Worm (Caenorhabditis elegans): ENCODE data around the gene gck-3.

The gck-3 gene

DNA sequence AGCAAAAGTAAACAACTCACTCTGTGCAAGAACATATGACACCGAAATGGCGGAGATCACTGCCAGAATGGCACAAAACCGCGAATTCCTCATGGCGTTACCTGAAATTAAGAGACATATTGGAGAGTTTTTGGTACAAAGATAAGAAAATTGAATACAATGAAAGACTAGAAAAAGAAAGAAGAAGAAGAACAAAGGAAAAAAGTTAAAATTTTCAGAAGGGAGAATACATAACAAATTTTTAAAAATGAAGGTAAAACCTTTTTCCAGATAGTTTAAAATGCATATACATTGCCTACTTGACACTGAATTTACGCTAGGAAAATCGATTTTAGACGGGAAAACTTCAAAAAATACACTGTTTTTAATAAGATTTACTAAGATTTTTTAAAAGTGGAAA lies 34.6 kb upstream of the gck-3 start, which contains the start of gene lon-8:
TSS of gene lon-8 (minus strand) at position 101 of the 400 bp plus-strand sequence.
- TF ChIP-seq egl-27 (tag; optimal IDR thresholded peaks at IDR 0.05) (no peak), ztf-11 (tag; optimal IDR thresholded peaks at IDR 0.05) (no peak), sea-2 (GFP tag; optimal IDR thresholded peaks at IDR 0.05) (no peak), nhr-67 (tag; optimal IDR thresholded peaks at IDR 0.05) (no peak), jun-1 (tag; optimal IDR thresholded peaks at IDR 0.05) (no peak), nhr-11 (tag; optimal IDR thresholded peaks at IDR 0.05) (no peak), hmg-11 (tag; optimal IDR thresholded peaks at IDR 0.05) (no peak), elt-2 (tag; optimal IDR thresholded peaks at IDR 0.05) (no peak)

DNA sequence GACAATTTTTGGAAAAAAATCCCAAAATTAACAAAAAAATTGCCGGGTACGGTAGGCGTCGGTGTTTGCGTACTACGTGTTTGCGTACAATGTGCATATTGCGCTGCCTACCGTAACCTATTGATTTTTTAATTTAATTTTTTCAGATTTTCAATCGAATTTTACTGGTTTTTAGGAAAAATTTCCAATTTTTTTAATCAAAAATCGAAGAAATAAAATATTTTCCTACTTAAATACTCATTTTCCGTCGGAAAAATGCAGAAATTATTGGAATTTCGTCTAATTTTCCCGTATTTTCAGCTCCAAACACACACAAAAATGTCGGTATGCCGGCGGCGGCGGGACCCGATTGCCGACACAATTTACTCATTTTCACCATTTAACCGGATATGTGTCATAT lies 19.3 kb upstream of the gck-3 start, which contains the start of gene Y59A8B.21:
TSS of gene Y59A8B.21 (plus strand) at position 301 of the 400 bp plus-strand sequence.
- TF ChIP-seq elt-3 (tag; optimal IDR thresholded peaks at IDR 0.05), result no peak
- no peak for TF ChIP-seq egl-27 (tag; optimal IDR thresholded peaks at IDR 0.05)
- no peak for TF ChIP-seq sea-2 (GFP tag; optimal IDR thresholded peaks at IDR 0.05)
- TF ChIP-seq nhr-43 (tag; optimal IDR thresholded peaks at IDR 0.05; ENCODE audit: poor library complexity, severe bottlenecking), result no peak
- TF ChIP-seq eor-1 (tag; optimal IDR thresholded peaks at IDR 0.05), result no peak
- no peak for TF ChIP-seq mdl-1 (tag; optimal IDR thresholded peaks at IDR 0.05)
- TF ChIP-seq mml-1 (tag; optimal IDR thresholded peaks at IDR 0.05), result no peak
- TF ChIP-seq fkh-10 (GFP tag; optimal IDR thresholded peaks at IDR 0.05), result no peak
- no peak for TF ChIP-seq ztf-11 (tag; optimal IDR thresholded peaks at IDR 0.05)
- TF ChIP-seq aly-2 (tag; optimal IDR thresholded peaks at IDR 0.05), result no peak
- TF ChIP-seq nhr-12 (tag; optimal IDR thresholded peaks at IDR 0.05), result no peak
- TF ChIP-seq ceh-82 (tag; optimal IDR thresholded peaks at IDR 0.05), result no peak
- no peak for TF ChIP-seq skn-1 (tag; optimal IDR thresholded peaks at IDR 0.05)

DNA sequence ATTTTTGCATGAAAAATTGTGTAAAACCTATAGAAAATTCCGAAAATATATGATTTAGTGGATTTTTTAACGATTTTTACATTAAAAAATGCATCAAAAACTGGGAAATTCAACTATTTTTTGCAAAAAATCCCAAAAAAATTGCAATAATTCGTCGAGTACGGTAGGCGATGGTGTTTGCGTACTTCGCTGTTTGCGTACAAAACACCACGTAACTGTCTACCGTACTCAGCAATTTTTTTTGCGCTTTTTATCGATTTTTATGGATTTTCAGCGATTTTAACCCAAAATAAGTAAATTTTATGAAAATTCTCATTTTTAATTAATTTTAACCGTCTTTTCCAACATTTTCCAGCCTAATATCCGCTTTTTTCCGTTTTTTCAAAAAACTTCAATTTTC lies 16.3 kb upstream of the gck-3 start:
- TF ChIP-seq nhr-12 (tag; optimal IDR thresholded peaks at IDR 0.05) (no peak), nhr-28 (tag; optimal IDR thresholded peaks at IDR 0.05) (no peak), mdl-1 (tag; optimal IDR thresholded peaks at IDR 0.05) (no peak), eor-1 (tag; optimal IDR thresholded peaks at IDR 0.05) (no peak)

ce11 chrV:17981732-17982131 lies 15.1 kb upstream of the gck-3 start:
- TF ChIP-seq hmg-11 (tag; optimal IDR thresholded peaks at IDR 0.05) (peak; percentile 79), nfya-1 (tag; optimal IDR thresholded peaks at IDR 0.05; ENCODE audit: insufficient read depth) (peak; percentile 57), skn-1 (tag; optimal IDR thresholded peaks at IDR 0.05) (peak; percentile 9), jun-1 (tag; optimal IDR thresholded peaks at IDR 0.05) (peak; percentile 30), egl-5 (tag; optimal IDR thresholded peaks at IDR 0.05) (peak; percentile 3), lin-39 (tag; optimal IDR thresholded peaks at IDR 0.05) (peak; percentile 27), nhr-76 (tag; optimal IDR thresholded peaks at IDR 0.05) (no peak), pqm-1 (tag; optimal IDR thresholded peaks at IDR 0.05) (no peak), mdl-1 (tag; optimal IDR thresholded peaks at IDR 0.05) (no peak), nhr-25 (tag; optimal IDR thresholded peaks at IDR 0.05) (peak; percentile 1), elt-2 (tag; optimal IDR thresholded peaks at IDR 0.05) (peak; percentile 18), lin-15B (tag; optimal IDR thresholded peaks at IDR 0.05) (peak; percentile 56), sea-2 (GFP tag; optimal IDR thresholded peaks at IDR 0.05) (no peak), pha-4 (tag; optimal IDR thresholded peaks at IDR 0.05) (peak; percentile 25), unc-39 (tag; optimal IDR thresholded peaks at IDR 0.05) (no peak), elt-3 (tag; optimal IDR thresholded peaks at IDR 0.05) (no peak), ceh-28 (tag; optimal IDR thresholded peaks at IDR 0.05) (peak; percentile 59)

ce11 chrV:17979789-17980188 lies 13.1 kb upstream of the gck-3 start, which contains the start of gene snx-6:
Gene snx-6, minus strand, starts transcription at chrV:17980082.
- TF ChIP-seq fkh-10 (GFP tag; optimal IDR thresholded peaks at IDR 0.05) (no peak), jun-1 (tag; optimal IDR thresholded peaks at IDR 0.05) (no peak), nhr-12 (tag; optimal IDR thresholded peaks at IDR 0.05) (no peak), nhr-25 (tag; optimal IDR thresholded peaks at IDR 0.05) (no peak)

DNA sequence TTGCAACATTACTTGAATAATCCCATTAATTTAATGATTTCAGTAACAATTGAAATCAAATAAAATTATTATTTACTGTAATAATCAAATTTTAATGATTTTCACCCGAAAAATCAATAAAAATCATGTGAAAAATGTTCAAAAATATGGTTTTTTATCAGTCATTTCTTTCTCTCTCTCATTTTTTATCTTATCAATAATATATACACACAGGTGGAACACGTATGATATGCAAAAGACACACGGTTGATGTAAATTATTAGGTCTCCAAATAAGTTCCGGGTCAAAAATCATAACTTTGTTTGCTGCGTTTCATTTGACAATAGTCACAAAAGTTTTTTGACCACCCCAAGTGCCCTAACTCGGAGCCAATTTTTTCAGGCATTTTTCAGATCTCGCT lies 11.6 kb upstream of the gck-3 start:
- TF ChIP-seq nhr-28 (tag; optimal IDR thresholded peaks at IDR 0.05) (no peak), nhr-23 (tag; optimal IDR thresholded peaks at IDR 0.05) (no peak), daf-12 (tag; optimal IDR thresholded peaks at IDR 0.05) (no peak), nhr-43 (tag; optimal IDR thresholded peaks at IDR 0.05; ENCODE audit: poor library complexity, severe bottlenecking) (no peak), pha-4 (tag; optimal IDR thresholded peaks at IDR 0.05) (peak; percentile 59), eor-1 (tag; optimal IDR thresholded peaks at IDR 0.05) (no peak), pqm-1 (tag; optimal IDR thresholded peaks at IDR 0.05) (peak; percentile 82), nhr-76 (tag; optimal IDR thresholded peaks at IDR 0.05) (no peak), nfya-1 (tag; optimal IDR thresholded peaks at IDR 0.05; ENCODE audit: insufficient read depth) (no peak), ceh-28 (tag; optimal IDR thresholded peaks at IDR 0.05) (no peak), tbx-2 (tag; optimal IDR thresholded peaks at IDR 0.05) (no peak), elt-2 (tag; optimal IDR thresholded peaks at IDR 0.05) (peak; percentile 88)
